Worm (Caenorhabditis elegans): ENCODE data around the gene clc-33.

DNA sequence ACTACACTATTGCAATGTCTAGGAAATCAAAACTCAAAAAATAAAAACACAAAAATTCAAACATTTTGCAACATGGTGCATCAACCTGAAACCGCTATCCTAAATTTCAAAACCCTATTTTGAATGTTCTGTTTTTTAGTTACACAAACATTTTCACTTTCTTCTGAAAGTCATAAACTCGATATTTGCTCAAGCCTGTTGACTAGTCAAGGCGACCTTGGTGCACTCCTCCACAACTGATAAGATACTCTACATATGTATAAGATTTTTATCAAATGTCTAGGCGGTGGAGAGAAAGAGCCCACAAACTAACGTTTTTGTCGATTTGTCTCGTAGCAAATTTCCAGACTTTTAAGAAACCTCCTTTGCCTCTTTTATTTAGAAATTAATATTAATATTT is 47.8 kb downstream of the clc-33 start, which contains the start of gene T07D3.4:
- TF ChIP-seq ama-1 (optimal IDR thresholded peaks at IDR 0.05), result no peak
- TF ChIP-seq hnd-1 (tag; optimal IDR thresholded peaks at IDR 0.05), result no peak
- TF ChIP-seq pes-1 (GFP tag; IDR thresholded peaks at IDR 0.05), result no peak
- no peak for TF ChIP-seq aly-1 (tag; optimal IDR thresholded peaks at IDR 0.05)
- no peak for TF ChIP-seq sea-1 (GFP tag; conservative IDR thresholded peaks at IDR 0.05)
- no peak for TF ChIP-seq hmbx-1 (tag; optimal IDR thresholded peaks at IDR 0.05)
- no peak for TF ChIP-seq ceh-36 (tag; optimal IDR thresholded peaks at IDR 0.05)
- no peak for TF ChIP-seq scrt-1 (GFP tag; IDR thresholded peaks at IDR 0.05)
- no peak for TF ChIP-seq ets-7 (tag; optimal IDR thresholded peaks at IDR 0.05)
- TF ChIP-seq flt-1 (GFP tag; IDR thresholded peaks at IDR 0.05), result no peak
- TF ChIP-seq tra-4 (tag; optimal IDR thresholded peaks at IDR 0.05), result no peak

Data from whole organism, early embryonic.